Worm (Caenorhabditis elegans) whole organism, mixed stage, embryonic: ENCODE results near the gene snr-5.

Source experiments
- M03D4.4 ChIP-seq: sonication (generic microtip); optimal IDR thresholded peaks from 2 replicates; lab custom pipeline; 2017; ENCODE audit warnings: mild to moderate bottlenecking, missing genetic modification characterization, missing compliant biosample characterization
- bed-3 ChIP-seq: fragments of 200-800 bp; sonication (Bioruptor generic); optimal IDR thresholded peaks from 3 replicates; lab custom pipeline; 2018; ENCODE audit warnings: mild to moderate bottlenecking, missing genetic modification characterization, moderate library complexity, missing compliant biosample characterization
- blmp-1 ChIP-seq: fragments of 150-350 bp; optimal IDR thresholded peaks from 2 replicates; lab custom pipeline; 2014; ENCODE audit warnings: missing biosample characterization, missing genetic modification characterization
- ceh-39 ChIP-seq: fragments of 150-350 bp; optimal IDR thresholded peaks from 2 replicates; lab custom pipeline; 2014; ENCODE audit warnings: missing biosample characterization, missing genetic modification characterization
- ceh-43 ChIP-seq: fragments of 200-800 bp; sonication (Bioruptor generic); optimal IDR thresholded peaks from 2 replicates; lab custom pipeline; 2018; ENCODE audit warnings: mild to moderate bottlenecking, missing genetic modification characterization, moderate library complexity, missing compliant biosample characterization
- ceh-83 ChIP-seq: fragments of 200-800 bp; sonication (Bioruptor generic); optimal IDR thresholded peaks from 2 replicates; lab custom pipeline; 2018; ENCODE audit warnings: mild to moderate bottlenecking, missing genetic modification characterization, missing compliant biosample characterization
- ces-1 ChIP-seq: fragments of 150-350 bp; optimal IDR thresholded peaks from 2 replicates; lab custom pipeline; 2014; ENCODE audit warnings: missing biosample characterization, missing genetic modification reagents, missing genetic modification characterization
- cnd-1 ChIP-seq: fragments of 200-800 bp; sonication (Bioruptor generic); optimal IDR thresholded peaks from 2 replicates; lab custom pipeline; 2018; ENCODE audit warnings: mild to moderate bottlenecking, missing genetic modification characterization, missing compliant biosample characterization
- drap-1 ChIP-seq: fragments of 200-800 bp; sonication (Bioruptor generic); optimal IDR thresholded peaks from 3 replicates; lab custom pipeline; 2018; ENCODE audit warnings: mild to moderate bottlenecking, missing genetic modification characterization, missing compliant biosample characterization
- elt-1 ChIP-seq: sonication (generic microtip); optimal IDR thresholded peaks from 2 replicates; lab custom pipeline; 2017; ENCODE audit warnings: missing genetic modification characterization, mild to moderate bottlenecking, missing compliant biosample characterization, antibody characterized with exemption, moderate library complexity, borderline replicate concordance; ENCODE audit not compliant: insufficient read depth
- elt-3 ChIP-seq: fragments of 150-350 bp; optimal IDR thresholded peaks from 2 replicates; lab custom pipeline; 2014; ENCODE audit warnings: missing biosample characterization, missing genetic modification characterization
- ham-2 ChIP-seq: fragments of 200-800 bp; sonication (Bioruptor generic); optimal IDR thresholded peaks from 2 replicates; lab custom pipeline; 2018; ENCODE audit warnings: mild to moderate bottlenecking, missing genetic modification characterization, missing compliant biosample characterization
- lin-13 ChIP-seq: fragments of 150-350 bp; optimal IDR thresholded peaks from 2 replicates; lab custom pipeline; 2014; ENCODE audit warnings: missing biosample characterization, missing genetic modification characterization
- mep-1 ChIP-seq: fragments of 150-350 bp; optimal IDR thresholded peaks from 2 replicates; lab custom pipeline; 2017; ENCODE audit warnings: missing biosample characterization, missing genetic modification reagents, missing genetic modification characterization, inconsistent platforms
- mls-2 ChIP-seq: sonication (generic microtip); optimal IDR thresholded peaks from 2 replicates; lab custom pipeline; 2016; ENCODE audit warnings: mild to moderate bottlenecking, missing genetic modification characterization, moderate library complexity, missing compliant biosample characterization
- nhr-12 ChIP-seq: fragments of 150-350 bp; optimal IDR thresholded peaks from 2 replicates; lab custom pipeline; 2014; ENCODE audit warnings: missing biosample characterization, missing genetic modification characterization
- nhr-2 ChIP-seq: fragments of 150-350 bp; optimal IDR thresholded peaks from 2 replicates; lab custom pipeline; 2014; ENCODE audit warnings: missing biosample characterization, missing genetic modification characterization
- nhr-237 ChIP-seq: fragments of 150-350 bp; optimal IDR thresholded peaks from 2 replicates; lab custom pipeline; 2014; ENCODE audit warnings: missing biosample characterization, missing genetic modification characterization
- nhr-28 ChIP-seq: fragments of 150-350 bp; optimal IDR thresholded peaks from 2 replicates; lab custom pipeline; 2014; ENCODE audit warnings: missing biosample characterization, missing genetic modification characterization
- nhr-76 ChIP-seq: sonication (generic microtip); optimal IDR thresholded peaks from 2 replicates; lab custom pipeline; 2017; ENCODE audit warnings: missing biosample characterization, missing genetic modification characterization
- pha-4 ChIP-seq: fragments of 150-350 bp; optimal IDR thresholded peaks from 2 replicates; lab custom pipeline; 2018; ENCODE audit warnings: missing biosample characterization, missing genetic modification reagents, missing genetic modification characterization
- sem-2 ChIP-seq: fragments of 200-800 bp; sonication (Bioruptor generic); optimal IDR thresholded peaks from 2 replicates; lab custom pipeline; 2018; ENCODE audit warnings: mild to moderate bottlenecking, missing genetic modification characterization, missing compliant biosample characterization
- snpc-4 ChIP-seq: fragments of 150-350 bp; optimal IDR thresholded peaks from 2 replicates; lab custom pipeline; 2014; ENCODE audit warnings: missing biosample characterization, missing genetic modification characterization
- sptf-1 ChIP-seq: sonication (generic microtip); optimal IDR thresholded peaks from 2 replicates; lab custom pipeline; 2017; ENCODE audit warnings: mild to moderate bottlenecking, missing genetic modification characterization, moderate library complexity, missing compliant biosample characterization
- tbx-8 ChIP-seq: fragments of 200-800 bp; sonication (Bioruptor generic); optimal IDR thresholded peaks from 2 replicates; lab custom pipeline; 2018; ENCODE audit warnings: mild to moderate bottlenecking, missing genetic modification characterization, moderate library complexity, missing compliant biosample characterization
- unc-120 ChIP-seq: sonication (generic microtip); optimal IDR thresholded peaks from 2 replicates; lab custom pipeline; 2017; ENCODE audit warnings: missing genetic modification characterization, missing compliant biosample characterization; ENCODE audit not compliant: poor library complexity, severe bottlenecking
- unc-62 ChIP-seq: fragments of 150-350 bp; optimal IDR thresholded peaks from 2 replicates; lab custom pipeline; 2014; ENCODE audit warnings: missing biosample characterization, missing genetic modification reagents, missing genetic modification characterization
- zip-8 ChIP-seq: fragments of 150-350 bp; optimal IDR thresholded peaks from 2 replicates; lab custom pipeline; 2014; ENCODE audit warnings: missing biosample characterization, missing genetic modification characterization
- ztf-11 ChIP-seq: fragments of 150-350 bp; optimal IDR thresholded peaks from 2 replicates; lab custom pipeline; 2014; ENCODE audit warnings: missing biosample characterization, missing genetic modification characterization

snr-5 gene

ce11 chrIII:7892333-7892732 lies 30.5 kb downstream of the snr-5 start:
- TF ChIP-seq cnd-1 (tag; lab: Kevin White, UChicago), result no peak

- TF ChIP-seq nhr-12 (no peak), ztf-11 (no peak), zip-8 (no peak), bed-3 (GFP tag; lab: Kevin White, UChicago) (no peak), unc-120 (tag; lab: Kevin White, UChicago) (no peak), ces-1 (GFP tag; lab: Kevin White, UChicago) (no peak), blmp-1 (no peak), elt-3 (tag; lab: Kevin White, UChicago) (no peak), cnd-1 (tag; lab: Kevin White, UChicago) (no peak), nhr-2 (no peak), snpc-4 (no peak), drap-1 (no peak), nhr-76 (tag; lab: Kevin White, UChicago) (no peak), elt-1 (tag; lab: Kevin White, UChicago) (no peak)
Observed at ce11 chrIII:7893224-7893623, 31.4 kb downstream of the snr-5 start.

DNA sequence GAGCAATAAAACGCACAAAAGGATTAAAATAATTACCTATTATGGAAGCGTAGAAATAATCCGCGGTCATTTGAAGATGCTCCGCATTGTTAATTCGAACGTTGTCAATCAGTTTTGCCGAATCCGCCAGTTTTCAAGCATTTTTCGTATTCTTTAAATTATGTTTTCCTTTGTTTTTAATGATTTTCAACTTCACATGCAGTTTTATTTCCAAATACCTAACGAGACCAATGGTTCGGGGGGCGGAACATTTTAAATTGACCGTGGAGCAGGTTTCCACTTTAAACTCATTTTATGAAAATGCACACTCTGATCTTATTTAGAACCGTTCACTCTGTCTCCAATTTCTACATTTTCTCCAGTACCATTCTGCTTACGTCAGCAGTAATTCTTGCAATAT lies 32.9 kb downstream of the snr-5 start, which contains the start of gene ZK688.4:
Gene ZK688.4, plus strand, starts transcription at position 301 of the 400 bp plus-strand sequence.
- TF ChIP-seq sem-2 (GFP tag; lab: Kevin White, UChicago) (no peak), ceh-43 (GFP tag; lab: Kevin White, UChicago) (no peak), ceh-39 (tag; lab: Kevin White, UChicago) (no peak), blmp-1 (no peak)

DNA sequence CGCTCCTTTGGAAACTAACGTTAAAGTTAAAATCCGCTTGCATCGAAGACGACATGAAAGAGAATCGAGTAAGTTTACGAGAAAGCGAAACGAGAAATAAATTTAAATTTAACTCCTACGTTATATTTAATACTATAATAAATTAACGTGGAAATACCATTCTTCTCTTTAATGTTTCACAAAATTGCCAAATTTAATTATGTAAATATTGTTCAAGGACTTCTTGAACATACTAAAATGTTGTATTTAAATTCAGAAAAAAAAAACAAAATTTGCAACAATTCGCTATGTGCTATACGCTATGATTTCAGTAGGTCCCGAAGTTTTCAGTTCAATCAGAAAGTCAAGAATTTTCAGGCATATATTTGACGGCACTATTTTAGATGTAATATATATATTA lies 35.1 kb downstream of the snr-5 start, which contains the start of gene ZK688.10:
Gene ZK688.10, minus strand, starts transcription at position 101 of the 400 bp plus-strand sequence.
- TF ChIP-seq nhr-237 (tag; lab: Kevin White, UChicago) (no peak), unc-62 (GFP tag; lab: Kevin White, UChicago) (no peak), nhr-28 (no peak), nhr-12 (no peak), M03D4.4 (tag; lab: Kevin White, UChicago) (no peak), mls-2 (tag; lab: Kevin White, UChicago) (no peak), unc-120 (tag; lab: Kevin White, UChicago) (no peak), bed-3 (GFP tag; lab: Kevin White, UChicago) (no peak), elt-1 (tag; lab: Kevin White, UChicago) (no peak), ham-2 (no peak), zip-8 (no peak), ces-1 (GFP tag; lab: Kevin White, UChicago) (no peak), lin-13 (no peak), sem-2 (GFP tag; lab: Kevin White, UChicago) (no peak), tbx-8 (GFP tag; lab: Kevin White, UChicago) (no peak), blmp-1 (no peak), snpc-4 (no peak), nhr-76 (tag; lab: Kevin White, UChicago) (no peak), ceh-43 (GFP tag; lab: Kevin White, UChicago) (no peak)

ce11 chrIII:7897733-7898132 lies 35.9 kb downstream of the snr-5 start:
- TF ChIP-seq nhr-237 (tag; lab: Kevin White, UChicago) (no peak), sptf-1 (tag; lab: Kevin White, UChicago) (no peak), ztf-11 (no peak), ceh-83 (GFP tag; lab: Kevin White, UChicago) (no peak)

- TF ChIP-seq unc-62 (GFP tag; lab: Kevin White, UChicago) (no peak), nhr-28 (no peak), ham-2 (no peak), cnd-1 (tag; lab: Kevin White, UChicago) (no peak), sem-2 (GFP tag; lab: Kevin White, UChicago) (no peak), nhr-237 (tag; lab: Kevin White, UChicago) (no peak), nhr-2 (no peak), tbx-8 (GFP tag; lab: Kevin White, UChicago) (no peak), mep-1 (no peak), pha-4 (no peak)
Observed at ce11 chrIII:7900733-7901132, 38.9 kb downstream of the snr-5 start, which contains the start of gene best-24. TSS of gene best-24 (plus strand) at chrIII:7901033.
